Worm (Caenorhabditis elegans): ENCODE data around the gene pph-1.
A peak's percentile ranks its signal among the peaks of the same experiment; 100 is the strongest.

pph-1 gene

DNA sequence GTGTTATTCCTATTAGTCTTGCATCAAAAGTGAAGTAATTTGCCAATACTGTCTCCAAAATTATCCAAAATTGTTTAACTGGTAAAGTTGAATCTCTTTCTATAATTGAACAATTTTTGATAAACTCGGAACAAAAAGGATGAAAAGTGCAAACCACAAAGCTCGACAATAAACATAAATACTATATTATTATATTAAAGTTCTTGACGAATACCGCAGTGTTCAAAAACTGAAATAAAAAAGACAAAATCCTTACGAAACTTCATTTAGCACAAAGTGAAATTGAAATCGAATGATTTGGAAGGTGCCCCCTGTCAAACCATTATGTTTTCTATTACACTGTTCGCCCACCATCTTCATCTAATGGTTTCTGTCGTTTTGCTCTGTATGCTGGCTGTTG lies 39.0 kb downstream of the pph-1 start, which contains the start of gene ZC302.3:
ZC302.3 (minus strand) TSS at position 101 of the 400 bp plus-strand sequence.
- TF ChIP-seq efl-1 (optimal IDR thresholded peaks at IDR 0.05) (no peak), efl-1 (GFP tag; optimal IDR thresholded peaks at IDR 0.05 in 1 of 2) (peak in 1 of 2 experiments; percentile 69), nhr-237 (tag; optimal IDR thresholded peaks at IDR 0.05) (no peak)

DNA sequence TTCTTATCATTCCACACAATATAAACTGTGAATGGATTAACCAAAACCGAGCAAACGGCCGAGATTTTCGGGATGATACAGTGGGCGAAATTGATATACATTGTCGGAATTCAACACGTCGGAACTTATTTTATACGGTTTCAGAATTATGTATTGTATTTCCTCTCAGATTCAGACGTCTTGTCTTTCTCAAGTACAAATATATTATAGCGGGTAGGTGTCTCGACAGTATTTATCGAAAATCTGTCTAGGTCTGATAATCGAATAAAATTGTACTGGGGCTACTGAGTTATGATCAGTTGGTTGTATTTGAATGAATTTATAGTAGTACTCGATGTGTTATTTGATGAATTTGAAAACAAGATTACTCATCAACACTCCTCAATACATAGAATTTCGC lies 41.3 kb downstream of the pph-1 start, which contains the start of gene srj-22:
srj-22 (minus strand) TSS at position 101 of the 400 bp plus-strand sequence.
- no peak for TF ChIP-seq nhr-11 (tag; optimal IDR thresholded peaks at IDR 0.05)
- no peak for TF ChIP-seq alr-1 (tag; optimal IDR thresholded peaks at IDR 0.05; ENCODE audit: borderline replicate concordance)

DNA sequence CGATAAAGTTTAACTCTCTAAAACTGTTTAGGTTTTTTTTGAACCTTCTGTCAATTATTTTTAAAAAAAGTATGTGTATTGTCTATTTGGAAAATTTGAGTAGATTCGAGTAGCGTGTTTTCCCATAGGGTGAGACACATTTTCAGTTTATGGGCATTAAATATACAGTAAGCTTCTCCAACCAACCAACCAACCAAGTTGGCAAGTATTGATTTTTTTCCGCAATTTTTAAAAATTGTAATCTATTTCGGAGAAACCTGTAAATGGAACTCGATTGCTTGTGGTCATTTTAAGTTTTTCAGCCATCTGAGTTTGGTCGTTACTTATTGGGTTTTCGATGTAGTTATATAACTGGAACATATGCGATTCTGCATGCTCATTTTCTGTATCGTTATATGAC lies 42.7 kb downstream of the pph-1 start, which contains the start of gene srj-21:
srj-21 (plus strand) TSS at position 301 of the 400 bp plus-strand sequence.
- TF ChIP-seq hpl-2 (GFP tag; optimal IDR thresholded peaks at IDR 0.05) (no peak), alr-1 (tag; optimal IDR thresholded peaks at IDR 0.05; ENCODE audit: borderline replicate concordance) (no peak), blmp-1 (tag; optimal IDR thresholded peaks at IDR 0.05) (no peak)

DNA sequence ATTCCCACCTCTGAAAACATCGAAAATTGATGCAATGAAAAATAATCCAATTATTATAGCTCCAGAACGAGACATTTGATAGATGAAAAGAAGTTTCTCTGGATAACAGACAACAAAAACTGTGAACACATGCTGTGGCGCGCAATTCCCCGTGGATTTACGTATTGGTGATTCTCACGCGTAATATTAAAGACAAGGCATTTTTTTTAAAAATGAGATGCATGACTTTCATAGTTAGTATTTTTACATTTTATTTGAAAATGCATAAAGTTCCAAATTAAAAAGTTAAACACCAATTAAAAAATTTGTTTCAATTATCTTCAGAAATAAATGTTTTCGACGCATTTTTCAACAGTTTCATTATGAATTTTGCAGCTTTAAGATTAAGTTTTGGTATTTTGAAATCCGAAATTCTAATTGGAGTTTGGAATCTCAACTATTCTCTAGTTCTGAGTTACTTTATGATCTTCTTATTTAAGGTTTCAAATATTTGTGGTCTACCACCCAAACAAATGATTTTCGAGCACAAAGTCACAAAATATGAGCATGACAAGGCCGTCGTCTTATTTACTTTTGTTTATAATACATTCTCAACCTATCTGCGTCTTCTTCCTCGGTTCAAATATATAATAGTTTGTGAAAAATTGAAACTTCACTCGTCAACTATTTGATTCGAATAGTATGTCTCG lies 45.1 kb downstream of the pph-1 start, which contains the start of the genes selt-1.2 and F28H7.2:
selt-1.2 (minus strand) TSS at position 101 of the 689 bp plus-strand sequence.
F28H7.2 (plus strand) TSS at position 639 of the 689 bp plus-strand sequence.
- no peak for TF ChIP-seq ceh-82 (tag; optimal IDR thresholded peaks at IDR 0.05)
- peak; percentile 4 for TF ChIP-seq nhr-20 (tag; optimal IDR thresholded peaks at IDR 0.05)
- no peak for TF ChIP-seq efl-1 (optimal IDR thresholded peaks at IDR 0.05)
- peak in 1 of 2 experiments; percentile 77 for TF ChIP-seq efl-1 (GFP tag; optimal IDR thresholded peaks at IDR 0.05 in 1 of 2)

DNA sequence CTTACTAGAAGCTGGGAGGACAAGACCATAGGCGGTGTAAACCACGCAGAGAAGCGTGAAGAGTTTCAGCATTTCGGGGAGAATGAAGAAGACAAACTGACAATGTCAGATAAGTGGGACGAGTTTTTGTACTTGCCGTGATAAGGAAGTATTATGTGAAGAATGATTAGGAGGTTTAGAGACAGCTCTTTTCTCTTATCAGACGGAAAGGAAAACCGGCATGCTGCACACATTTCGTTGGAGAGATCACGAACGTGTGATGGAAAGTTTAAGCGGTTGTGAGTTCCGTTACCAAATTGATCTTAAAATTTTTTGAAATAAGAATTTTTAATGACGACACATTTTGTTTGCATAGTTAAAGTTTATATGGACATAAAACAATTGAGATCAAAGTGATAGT lies 48.3 kb downstream of the pph-1 start, which contains the start of gene F28H7.3:
F28H7.3 (minus strand) TSS at position 159 of the 400 bp plus-strand sequence.
- peak; percentile 85 for TF ChIP-seq elt-2 (tag; optimal IDR thresholded peaks at IDR 0.05)
- TF ChIP-seq alr-1 (tag; optimal IDR thresholded peaks at IDR 0.05; ENCODE audit: borderline replicate concordance), result no peak
- TF ChIP-seq efl-1 (optimal IDR thresholded peaks at IDR 0.05), result no peak
- peak in 1 of 2 experiments; percentile 92 for TF ChIP-seq efl-1 (GFP tag; optimal IDR thresholded peaks at IDR 0.05 in 1 of 2)

DNA sequence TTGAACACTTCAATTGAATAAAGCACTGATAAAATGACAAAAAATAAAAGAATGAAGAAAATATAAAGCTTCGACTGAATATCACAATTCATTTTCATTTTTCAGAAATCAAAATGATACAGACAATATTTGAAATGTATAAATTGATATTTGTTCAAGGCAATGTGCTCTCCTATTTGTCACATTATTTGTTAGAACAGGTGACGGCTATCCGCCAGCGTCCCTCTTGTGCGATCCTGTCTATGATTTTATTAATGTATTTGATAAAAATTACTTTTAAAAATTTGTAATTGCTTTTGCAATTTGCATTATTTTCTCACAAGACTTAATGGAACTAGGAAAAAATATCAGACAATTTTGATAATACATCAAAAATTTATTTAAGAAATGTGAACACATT lies 51.7 kb downstream of the pph-1 start, which contains the start of gene F28H7.7:
F28H7.7 (minus strand) TSS at position 101 of the 400 bp plus-strand sequence.
- TF ChIP-seq blmp-1 (tag; optimal IDR thresholded peaks at IDR 0.05), result no peak
- TF ChIP-seq ceh-90 (tag; optimal IDR thresholded peaks at IDR 0.05), result no peak
- no peak for TF ChIP-seq C16A3.4 (tag; optimal IDR thresholded peaks at IDR 0.05)
- no peak for TF ChIP-seq nhr-90 (tag; optimal IDR thresholded peaks at IDR 0.05; ENCODE audit: poor library complexity)
- TF ChIP-seq ztf-11 (tag; optimal IDR thresholded peaks at IDR 0.05), result no peak
- no peak for TF ChIP-seq nhr-12 (tag; optimal IDR thresholded peaks at IDR 0.05)
- TF ChIP-seq sox-4 (tag; optimal IDR thresholded peaks at IDR 0.05), result no peak
- TF ChIP-seq mdl-1 (tag; optimal IDR thresholded peaks at IDR 0.05), result no peak
- no peak for TF ChIP-seq tlp-1 (tag; optimal IDR thresholded peaks at IDR 0.05)
- no peak for TF ChIP-seq nhr-19 (GFP tag; conservative IDR thresholded peaks at IDR 0.05)
- no peak for TF ChIP-seq mef-2 (tag; optimal IDR thresholded peaks at IDR 0.05)
- TF ChIP-seq pax-3 (tag; optimal IDR thresholded peaks at IDR 0.05), result no peak
- TF ChIP-seq unc-98 (GFP tag; IDR thresholded peaks at IDR 0.05), result no peak
- no peak for TF ChIP-seq lin-39 (tag; optimal IDR thresholded peaks at IDR 0.05)

Measured in whole organism, L1 larva.